Fruit fly (Drosophila melanogaster) whole organism, embryonic: ENCODE data around the gene CG5516.

Source experiments
- Atf-2 ChIP-seq: fragments of 200-800 bp; sonication (Bioruptor generic); optimal IDR thresholded peaks from 2 replicates; lab custom pipeline; 2016; ENCODE audit warnings: missing biosample characterization, missing genetic modification characterization
- Atf6 ChIP-seq: fragments of 200-800 bp; sonication (Bioruptor generic); IDR thresholded peaks from 2 replicates; pipeline ENCODE4 v1.3.6; 2022; ENCODE audit warnings: missing biosample characterization, missing genetic modification characterization
- C15 ChIP-seq: fragments of 200-800 bp; sonication (Bioruptor generic); IDR thresholded peaks from 3 replicates; pipeline ENCODE4 v1.3.6; 2022; ENCODE audit warnings: missing biosample characterization, missing genetic modification characterization
- CG11247 ChIP-seq: fragments of 200-800 bp; sonication (Bioruptor generic); IDR thresholded peaks from 2 replicates; pipeline ENCODE4 v1.3.6; 2022; ENCODE audit warnings: missing biosample characterization, missing genetic modification characterization
- CG12299 ChIP-seq: fragments of 200-800 bp; sonication (Bioruptor generic); optimal IDR thresholded peaks from 2 replicates; lab custom pipeline; 2018; ENCODE audit warnings: missing biosample characterization, mild to moderate bottlenecking, missing genetic modification characterization
- CG14014 ChIP-seq: fragments of 200-800 bp; sonication (Bioruptor generic); IDR thresholded peaks from 2 replicates; pipeline ENCODE4 v1.3.6; 2022; ENCODE audit warnings: missing biosample characterization, missing genetic modification characterization
- CG14050 ChIP-seq: fragments of 200-800 bp; sonication (Bioruptor generic); IDR thresholded peaks from 3 replicates; pipeline ENCODE4 v1.3.6; 2022; ENCODE audit warnings: missing biosample characterization, missing genetic modification characterization
- CG14441 ChIP-seq: fragments of 200-800 bp; sonication (Bioruptor generic); IDR thresholded peaks from 2 replicates; pipeline ENCODE4 v1.3.6; 2022; ENCODE audit warnings: missing biosample characterization, missing genetic modification characterization
- CG15601 ChIP-seq: fragments of 200-800 bp; sonication (Bioruptor generic); optimal IDR thresholded peaks from 3 replicates; lab custom pipeline; 2019; ENCODE audit warnings: missing biosample characterization, mild to moderate bottlenecking, missing genetic modification characterization, moderate library complexity
- CG1647 ChIP-seq: fragments of 200-800 bp; sonication (Bioruptor generic); optimal IDR thresholded peaks from 3 replicates; lab custom pipeline; 2016; ENCODE audit warnings: missing biosample characterization, missing genetic modification characterization
- CG1792 ChIP-seq: fragments of 200-800 bp; sonication (Bioruptor generic); optimal IDR thresholded peaks from 2 replicates; lab custom pipeline; 2016; ENCODE audit warnings: missing biosample characterization, missing genetic modification characterization
- CG18619 ChIP-seq: fragments of 200-800 bp; sonication (Bioruptor generic); optimal IDR thresholded peaks from 3 replicates; lab custom pipeline; 2017; ENCODE audit warnings: missing biosample characterization, mild to moderate bottlenecking, missing genetic modification characterization
- CG2202 ChIP-seq: fragments of 200-800 bp; sonication (Bioruptor generic); optimal IDR thresholded peaks from 2 replicates; lab custom pipeline; 2018; ENCODE audit warnings: missing biosample characterization, mild to moderate bottlenecking, missing genetic modification characterization
- CG30403 ChIP-seq: fragments of 200-800 bp; sonication (Bioruptor generic); optimal IDR thresholded peaks from 3 replicates; lab custom pipeline; 2016; ENCODE audit warnings: missing biosample characterization, missing genetic modification characterization
- CG31388 ChIP-seq: fragments of 200-800 bp; sonication (Bioruptor generic); optimal IDR thresholded peaks from 2 replicates; lab custom pipeline; 2016; ENCODE audit warnings: missing biosample characterization, missing genetic modification characterization
- CG33213 ChIP-seq: fragments of 200-800 bp; sonication (Bioruptor generic); optimal IDR thresholded peaks from 3 replicates; lab custom pipeline; 2016; ENCODE audit warnings: missing biosample characterization, missing genetic modification characterization
- CG34224 ChIP-seq: fragments of 200-800 bp; sonication (Bioruptor generic); IDR thresholded peaks from 3 replicates; pipeline ENCODE4 v1.3.6; 2022; ENCODE audit warnings: missing biosample characterization, missing genetic modification characterization; ENCODE audit not compliant: partially characterized antibody
- CG3847 ChIP-seq: fragments of 200-800 bp; sonication (Bioruptor generic); IDR thresholded peaks from 2 replicates; pipeline ENCODE4 v1.3.6; 2022; ENCODE audit warnings: missing biosample characterization, missing genetic modification characterization
- CG4707 ChIP-seq: fragments of 200-800 bp; sonication (Bioruptor generic); optimal IDR thresholded peaks from 2 replicates; lab custom pipeline; 2018; ENCODE audit warnings: missing biosample characterization, mild to moderate bottlenecking, missing genetic modification characterization, moderate library complexity
- CG4730 ChIP-seq: fragments of 200-800 bp; sonication (Bioruptor generic); IDR thresholded peaks from 2 replicates; pipeline ENCODE4 v1.3.6; 2022; ENCODE audit warnings: missing biosample characterization, missing genetic modification characterization
- CG4820 ChIP-seq: fragments of 200-800 bp; sonication (Bioruptor generic); optimal IDR thresholded peaks from 3 replicates; lab custom pipeline; 2016; ENCODE audit warnings: missing biosample characterization, missing genetic modification characterization
- CG6683 ChIP-seq: fragments of 200-800 bp; sonication (Bioruptor generic); optimal IDR thresholded peaks from 2 replicates; lab custom pipeline; 2017; ENCODE audit warnings: missing biosample characterization, mild to moderate bottlenecking, missing genetic modification characterization, missing genetic modification reagents
- CG7271 ChIP-seq: fragments of 200-800 bp; sonication (Bioruptor generic); optimal IDR thresholded peaks from 2 replicates; lab custom pipeline; 2018; ENCODE audit warnings: missing biosample characterization, mild to moderate bottlenecking, missing genetic modification characterization, moderate library complexity
- CG8388 ChIP-seq: fragments of 200-800 bp; sonication (Bioruptor generic); optimal IDR thresholded peaks from 2 replicates; lab custom pipeline; 2019; ENCODE audit warnings: missing biosample characterization, mild to moderate bottlenecking, missing genetic modification characterization, moderate library complexity
- Dbx ChIP-seq: fragments of 200-800 bp; sonication (Bioruptor generic); IDR thresholded peaks from 3 replicates; pipeline ENCODE4 v1.3.6; 2022; ENCODE audit warnings: missing biosample characterization, missing genetic modification characterization
- Eip74EF ChIP-seq, 2 experiments: fragments of 200-800 bp in 1 of 2; fragments of >200 bp in 1 of 2; sonication (Bioruptor generic) in 1 of 2; optimal IDR thresholded peaks; 2 replicates each; lab custom pipeline; 2017 to 2019; ENCODE audit warnings: missing biosample characterization in 2 of 2, missing genetic modification characterization in 2 of 2, mild to moderate bottlenecking in 1 of 2, moderate library complexity in 1 of 2
- H2.0 ChIP-seq: fragments of 200-800 bp; sonication (Bioruptor generic); IDR thresholded peaks from 2 replicates; pipeline ENCODE4 v1.3.6; 2022; ENCODE audit warnings: missing biosample characterization, missing genetic modification characterization
- HLHmδ ChIP-seq: fragments of 200-800 bp; sonication (Bioruptor generic); optimal IDR thresholded peaks from 2 replicates; lab custom pipeline; 2018; ENCODE audit warnings: missing biosample characterization, mild to moderate bottlenecking, missing genetic modification characterization, moderate library complexity
- Lhr ChIP-seq: fragments of 200-800 bp; sonication (Bioruptor generic); optimal IDR thresholded peaks from 3 replicates; lab custom pipeline; 2017; ENCODE audit warnings: mild to moderate bottlenecking, missing biosample characterization, missing genetic modification reagents, missing genetic modification characterization
- Mrtf ChIP-seq: fragments of 200-800 bp; sonication (Bioruptor generic); IDR thresholded peaks from 3 replicates; pipeline ENCODE4 v1.3.6; 2022; ENCODE audit warnings: missing biosample characterization, missing genetic modification characterization
- NC2α ChIP-seq: fragments of 200-800 bp; sonication (Bioruptor generic); optimal IDR thresholded peaks from 2 replicates; lab custom pipeline; 2016; ENCODE audit warnings: missing biosample characterization, missing genetic modification characterization
- Nf-YA ChIP-seq: fragments of 200-800 bp; sonication (Bioruptor generic); IDR thresholded peaks from 2 replicates; pipeline ENCODE4 v1.3.6; 2022; ENCODE audit warnings: missing biosample characterization, missing genetic modification characterization
- Nf-YC ChIP-seq: fragments of 200-800 bp; optimal IDR thresholded peaks from 3 replicates; lab custom pipeline; 2019; ENCODE audit warnings: missing biosample characterization, mild to moderate bottlenecking, missing genetic modification characterization, moderate library complexity
- Oli ChIP-seq: fragments of 200-800 bp; sonication (Bioruptor generic); optimal IDR thresholded peaks from 2 replicates; lab custom pipeline; 2018; ENCODE audit warnings: missing biosample characterization, mild to moderate bottlenecking, missing genetic modification characterization, moderate library complexity
- TFAM ChIP-seq: fragments of 200-800 bp; sonication (Bioruptor generic); optimal IDR thresholded peaks from 2 replicates; lab custom pipeline; 2017; ENCODE audit warnings: missing biosample characterization, missing genetic modification characterization, inconsistent platforms
- Xbp1 ChIP-seq: fragments of 200-800 bp; sonication (Bioruptor generic); optimal IDR thresholded peaks from 3 replicates; lab custom pipeline; 2016; ENCODE audit warnings: missing biosample characterization, mild to moderate bottlenecking, missing genetic modification characterization
- abd-A ChIP-seq: fragments of 200-800 bp; sonication (Bioruptor generic); optimal IDR thresholded peaks from 3 replicates; lab custom pipeline; 2019; ENCODE audit warnings: missing biosample characterization, mild to moderate bottlenecking, missing genetic modification characterization, moderate library complexity
- ap ChIP-seq: fragments of 200-800 bp; sonication (Bioruptor generic); IDR thresholded peaks from 2 replicates; pipeline ENCODE4 v1.3.6; 2022; ENCODE audit warnings: missing biosample characterization, missing genetic modification characterization
- corto ChIP-seq: fragments of 200-800 bp; sonication (Bioruptor generic); optimal IDR thresholded peaks from 2 replicates; lab custom pipeline; 2016; ENCODE audit warnings: missing biosample characterization, mild to moderate bottlenecking, missing genetic modification characterization, moderate library complexity
- crc ChIP-seq: fragments of 200-800 bp; sonication (Bioruptor generic); optimal IDR thresholded peaks from 2 replicates; lab custom pipeline; 2016; ENCODE audit warnings: missing biosample characterization, missing genetic modification characterization
- disco-r ChIP-seq: fragments of 200-800 bp; sonication (Bioruptor generic); optimal IDR thresholded peaks from 2 replicates; lab custom pipeline; 2016; ENCODE audit warnings: missing biosample characterization, missing genetic modification characterization
- eve ChIP-seq, 2 experiments: fragments of >200 bp; optimal IDR thresholded peaks; 2 replicates each; lab custom pipeline; 2017; ENCODE audit warnings: missing biosample characterization in 2 of 2, missing genetic modification characterization in 2 of 2
- ftz-f1 ChIP-seq: fragments of 200-800 bp; sonication (Bioruptor generic); optimal IDR thresholded peaks from 2 replicates; lab custom pipeline; 2016; ENCODE audit warnings: missing biosample characterization, missing genetic modification characterization
- inv ChIP-seq: fragments of 200-800 bp; sonication (Bioruptor generic); IDR thresholded peaks from 2 replicates; pipeline ENCODE4 v1.3.6; 2022; ENCODE audit warnings: missing biosample characterization, missing genetic modification characterization; ENCODE audit not compliant: partially characterized antibody
- klu ChIP-seq: fragments of 200-800 bp; sonication (Bioruptor generic); IDR thresholded peaks from 2 replicates; pipeline ENCODE4 v1.3.6; 2022; ENCODE audit warnings: missing biosample characterization, missing genetic modification characterization
- lov ChIP-seq, 2 experiments: fragments of 200-800 bp in 1 of 2; fragments of >200 bp in 1 of 2; sonication (Bioruptor generic) in 1 of 2; IDR thresholded peaks in 1 of 2; optimal IDR thresholded peaks in 1 of 2; 2 replicates in 1 of 2; 3 replicates in 1 of 2; pipeline versions ENCODE4 v1.3.6 to Lab custom; 2017 to 2022; ENCODE audit warnings: missing biosample characterization in 1 of 2, missing genetic modification characterization in 1 of 2
- luna ChIP-seq: fragments of 200-800 bp; sonication (Bioruptor generic); optimal IDR thresholded peaks from 2 replicates; lab custom pipeline; 2016; ENCODE audit warnings: missing biosample characterization, missing genetic modification characterization
- peb ChIP-seq: fragments of 200-800 bp; sonication (Bioruptor generic); IDR thresholded peaks from 2 replicates; pipeline ENCODE4 v1.3.6; 2022; ENCODE audit warnings: missing biosample characterization, missing genetic modification characterization
- rib ChIP-seq: fragments of 200-800 bp; sonication (Bioruptor generic); IDR thresholded peaks from 2 replicates; pipeline ENCODE4 v1.3.6; 2022; ENCODE audit warnings: missing biosample characterization, missing genetic modification characterization
- sima ChIP-seq: fragments of 200-800 bp; sonication (Bioruptor generic); optimal IDR thresholded peaks from 2 replicates; lab custom pipeline; 2016; ENCODE audit warnings: missing biosample characterization, missing genetic modification characterization
- trh ChIP-seq: fragments of 200-800 bp; sonication (Bioruptor generic); optimal IDR thresholded peaks from 2 replicates; lab custom pipeline; 2016; ENCODE audit warnings: missing biosample characterization, missing genetic modification characterization
- zen ChIP-seq: fragments of 200-800 bp; sonication (Bioruptor generic); optimal IDR thresholded peaks from 3 replicates; lab custom pipeline; 2018; ENCODE audit warnings: missing biosample characterization, mild to moderate bottlenecking, missing genetic modification characterization, moderate library complexity

Gene CG5516

dm6 chr3R:16005943-16006342 is 42.3 kb downstream of the CG5516 start (continued):
- TF ChIP-seq ap (no peak), eve (GFP tag; optimal IDR thresholded peaks at IDR 0.05; lab: Kevin White, UChicago) (no peak), NC2α (GFP tag; lab: Kevin White, UChicago) (no peak), Xbp1 (GFP tag; lab: Kevin White, UChicago) (no peak), CG11247 (no peak), CG34224 (GFP tag; lab: Robert Waterston, UW) (no peak), luna (GFP tag; lab: Kevin White, UChicago) (no peak), H2.0 (GFP tag; lab: Robert Waterston, UW) (no peak), CG14014 (no peak; the same call in 1 of the 2 replicates), trh (GFP tag; lab: Kevin White, UChicago) (no peak), lov (optimal IDR thresholded peaks at IDR 0.05; lab: Kevin White, UChicago) (no peak), lov (GFP tag; IDR thresholded peaks at IDR 0.05; lab: Robert Waterston, UW) (no peak), HLHmδ (GFP tag; lab: Kevin White, UChicago) (no peak), CG3847 (GFP tag; lab: Robert Waterston, UW) (no peak), CG14441 (GFP tag; lab: Robert Waterston, UW) (no peak), abd-A (tag; lab: Kevin White, UChicago) (no peak), ftz-f1 (GFP tag; lab: Kevin White, UChicago) (no peak), CG6683 (no peak), C15 (GFP tag; lab: Robert Waterston, UW) (no peak), CG14050 (GFP tag; lab: Robert Waterston, UW) (no peak), Atf6 (no peak), CG8388 (GFP tag; lab: Kevin White, UChicago) (peak; percentile 1), CG33213 (GFP tag; lab: Kevin White, UChicago) (peak; percentile 29), Eip74EF (GFP tag; optimal IDR thresholded peaks at IDR 0.05; lab: Kevin White, UChicago) (peak in 1 of 2 experiments; percentile 54), klu (GFP tag; lab: Robert Waterston, UW) (no peak), CG4707 (GFP tag; lab: Kevin White, UChicago) (peak; percentile 47), Mrtf (GFP tag; lab: Robert Waterston, UW) (no peak), CG1647 (GFP tag; lab: Kevin White, UChicago) (no peak), Atf-2 (no peak), crc (GFP tag; lab: Kevin White, UChicago) (peak; percentile 19), CG7271 (tag; lab: Kevin White, UChicago) (no peak), disco-r (GFP tag; lab: Kevin White, UChicago) (no peak), TFAM (GFP tag; lab: Kevin White, UChicago) (no peak), CG18619 (GFP tag; lab: Kevin White, UChicago) (peak; percentile 49), Dbx (GFP tag; lab: Robert Waterston, UW) (no peak), CG15601 (tag; lab: Kevin White, UChicago) (peak; percentile 75), Oli (no peak), zen (no peak), CG1792 (peak; percentile 25), CG4820 (GFP tag; lab: Kevin White, UChicago) (no peak), CG31388 (GFP tag; lab: Kevin White, UChicago) (no peak), CG30403 (GFP tag; lab: Kevin White, UChicago) (no peak), Nf-YA (no peak), inv (GFP tag; lab: Robert Waterston, UW) (no peak), CG2202 (peak; percentile 44), corto (GFP tag; lab: Kevin White, UChicago) (no peak), sima (GFP tag; lab: Kevin White, UChicago) (no peak), peb (GFP tag; lab: Robert Waterston, UW) (no peak), rib (GFP tag; lab: Robert Waterston, UW) (no peak), Nf-YC (tag; lab: Kevin White, UChicago) (no peak), Lhr (GFP tag; lab: Kevin White, UChicago) (no peak), CG12299 (tag; lab: Kevin White, UChicago) (peak; percentile 48), CG4730 (GFP tag; lab: Robert Waterston, UW) (no peak)
